Worm (Caenorhabditis elegans): ENCODE measurements around the gene fem-2.

DNA sequence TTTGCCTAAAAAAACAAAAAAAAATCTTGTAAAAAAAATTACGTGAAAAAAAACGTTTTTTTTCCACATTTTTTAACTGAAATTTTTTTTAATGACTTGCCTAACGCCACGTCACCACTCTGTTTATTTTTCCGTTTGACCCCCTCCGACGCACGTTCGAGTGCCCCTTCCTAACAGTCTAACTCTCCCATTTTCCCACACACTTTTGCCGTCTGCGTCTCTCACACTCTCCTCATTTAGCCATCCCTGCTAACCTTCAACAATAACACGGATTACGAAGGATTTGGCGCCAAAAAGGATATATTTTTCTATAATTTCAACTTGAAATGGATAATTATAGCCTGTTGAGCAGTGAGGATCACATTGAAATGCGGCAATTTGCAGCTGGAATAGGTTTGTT is 12.8 kb upstream of the fem-2 start:
- TF ChIP-seq jun-1 (tag; optimal IDR thresholded peaks at IDR 0.05) (no peak), nhr-77 (tag; optimal IDR thresholded peaks at IDR 0.05) (no peak), nhr-28 (tag; optimal IDR thresholded peaks at IDR 0.05) (no peak), nhr-11 (tag; optimal IDR thresholded peaks at IDR 0.05) (no peak), ztf-4 (tag; optimal IDR thresholded peaks at IDR 0.05) (no peak), sox-4 (tag; optimal IDR thresholded peaks at IDR 0.05) (no peak), ces-1 (GFP tag; optimal IDR thresholded peaks at IDR 0.05) (no peak)

Measured in whole organism, L1 larva.